Worm (Caenorhabditis elegans) whole organism, L1 larva: ENCODE measurements around the gene Y62H9A.16.

Experiments
- C16A3.4 ChIP-seq: fragments of 150-350 bp; optimal IDR thresholded peaks from 2 replicates; lab custom pipeline; 2014; ENCODE audit warnings: missing biosample characterization, missing genetic modification characterization
- C34B4.2 ChIP-seq: sonication (generic microtip); optimal IDR thresholded peaks from 2 replicates; lab custom pipeline; 2017; ENCODE audit warnings: mild to moderate bottlenecking, missing genetic modification characterization, missing compliant biosample characterization
- F16B12.6 ChIP-seq: fragments of 150-350 bp; optimal IDR thresholded peaks from 2 replicates; lab custom pipeline; 2014; ENCODE audit warnings: missing biosample characterization, missing genetic modification characterization
- Y116A8C.19 ChIP-seq: sonication (generic microtip); optimal IDR thresholded peaks from 2 replicates; lab custom pipeline; 2016; ENCODE audit warnings: missing compliant biosample characterization, missing genetic modification characterization, borderline replicate concordance
- aha-1 ChIP-seq: fragments of 150-350 bp; optimal IDR thresholded peaks from 2 replicates; lab custom pipeline; 2014; ENCODE audit warnings: missing biosample characterization, missing genetic modification characterization
- aly-2 ChIP-seq: fragments of 150-350 bp; optimal IDR thresholded peaks from 2 replicates; lab custom pipeline; 2014; ENCODE audit warnings: missing biosample characterization, missing genetic modification characterization
- ceh-63 ChIP-seq: fragments of 200-800 bp; sonication (Bioruptor generic); optimal IDR thresholded peaks from 2 replicates; lab custom pipeline; 2018; ENCODE audit warnings: mild to moderate bottlenecking, missing genetic modification characterization, missing compliant biosample characterization
- ceh-8 ChIP-seq: fragments of 200-800 bp; sonication (Bioruptor generic); optimal IDR thresholded peaks from 2 replicates; lab custom pipeline; 2018; ENCODE audit warnings: mild to moderate bottlenecking, missing genetic modification characterization, moderate library complexity, missing compliant biosample characterization
- ceh-82 ChIP-seq, 3 experiments: fragments of 150-350 bp in 1 of 3; sonication (generic microtip) in 2 of 3; optimal IDR thresholded peaks; 2 replicates each; lab custom pipeline; 2014 to 2017; ENCODE audit warnings: missing biosample characterization in 3 of 3, missing genetic modification characterization in 3 of 3
- ceh-88 ChIP-seq: fragments of 200-800 bp; sonication (Bioruptor generic); IDR thresholded peaks from 2 replicates; pipeline ENCODE4 v1.3.6; 2022; ENCODE audit warnings: missing genetic modification characterization, missing compliant biosample characterization
- ces-1 ChIP-seq: fragments of 150-350 bp; optimal IDR thresholded peaks from 2 replicates; lab custom pipeline; 2014; ENCODE audit warnings: missing biosample characterization, missing genetic modification reagents, missing genetic modification characterization
- dpl-1 ChIP-seq, 3 experiments: fragments of 150-350 bp in 2 of 3; sonication (generic microtip) in 1 of 3; optimal IDR thresholded peaks; 2 replicates each; lab custom pipeline; 2014 to 2017; ENCODE audit warnings: missing biosample characterization in 3 of 3, missing genetic modification characterization in 3 of 3, missing genetic modification reagents in 3 of 3
- dsc-1 ChIP-seq: sonication (generic microtip); optimal IDR thresholded peaks from 2 replicates; lab custom pipeline; 2016; ENCODE audit warnings: mild to moderate bottlenecking, missing genetic modification characterization, missing compliant biosample characterization
- egl-13 ChIP-seq: sonication (generic microtip); optimal IDR thresholded peaks from 2 replicates; lab custom pipeline; 2016; ENCODE audit warnings: missing genotype, missing genetic modification reagents, missing genetic modification characterization, missing compliant biosample characterization
- egl-27 ChIP-seq, 2 experiments: fragments of 150-350 bp in 1 of 2; sonication (generic microtip); optimal IDR thresholded peaks; 3 replicates each; lab custom pipeline; 2017 to 2018; ENCODE audit warnings: missing biosample characterization in 2 of 2, missing genetic modification characterization in 2 of 2, missing genetic modification reagents in 2 of 2
- elt-3 ChIP-seq, 6 experiments: fragments of 150-350 bp in 1 of 6; sonication (generic microtip); optimal IDR thresholded peaks; 2 replicates each; lab custom pipeline; 2017 to 2018; ENCODE audit warnings: missing biosample characterization in 6 of 6, missing genetic modification characterization in 6 of 6, inconsistent platforms in 1 of 6
- fkh-8 ChIP-seq: sonication (generic microtip); optimal IDR thresholded peaks from 2 replicates; lab custom pipeline; 2016; ENCODE audit warnings: mild to moderate bottlenecking, missing genetic modification characterization, missing compliant biosample characterization
- fos-1 ChIP-seq: fragments of 150-350 bp; optimal IDR thresholded peaks from 2 replicates; lab custom pipeline; 2014; ENCODE audit warnings: missing biosample characterization, missing genetic modification characterization
- grh-1 ChIP-seq: fragments of 200-800 bp; sonication (Bioruptor generic); IDR thresholded peaks from 2 replicates; pipeline ENCODE4 v1.3.6; 2022; ENCODE audit warnings: missing genetic modification reagents, missing genetic modification characterization, missing compliant biosample characterization
- hlh-17 ChIP-seq: fragments of 200-800 bp; sonication (Bioruptor generic); optimal IDR thresholded peaks from 2 replicates; lab custom pipeline; 2018; ENCODE audit warnings: missing genetic modification characterization, mild to moderate bottlenecking, missing compliant biosample characterization, moderate library complexity, borderline replicate concordance
- hpl-2 ChIP-seq: fragments of 150-350 bp; optimal IDR thresholded peaks from 2 replicates; lab custom pipeline; 2014; ENCODE audit warnings: missing biosample characterization, missing genetic modification reagents, missing genetic modification characterization
- lin-14 ChIP-seq: fragments of 200-800 bp; sonication (Bioruptor generic); optimal IDR thresholded peaks from 2 replicates; lab custom pipeline; 2018; ENCODE audit warnings: mild to moderate bottlenecking, missing genetic modification characterization, moderate library complexity, missing compliant biosample characterization
- lin-15B ChIP-seq: fragments of 150-350 bp; sonication (generic microtip); optimal IDR thresholded peaks from 3 replicates; lab custom pipeline; 2014; ENCODE audit warnings: missing biosample characterization, missing genetic modification characterization
- lin-35 ChIP-seq, 2 experiments: fragments of 150-350 bp; optimal IDR thresholded peaks; 2 replicates each; lab custom pipeline; 2014; ENCODE audit warnings: missing biosample characterization in 2 of 2, missing genetic modification characterization in 2 of 2, missing genetic modification reagents in 2 of 2
- lir-3 ChIP-seq: sonication (generic microtip); optimal IDR thresholded peaks from 2 replicates; lab custom pipeline; 2016; ENCODE audit warnings: mild to moderate bottlenecking, missing genetic modification characterization, moderate library complexity, missing compliant biosample characterization; ENCODE audit not compliant: poor library complexity
- mab-9 ChIP-seq: fragments of 200-800 bp; sonication (Bioruptor generic); IDR thresholded peaks from 2 replicates; pipeline ENCODE4 v1.3.6; 2022; ENCODE audit warnings: missing genetic modification reagents, missing genetic modification characterization, missing compliant biosample characterization
- mef-2 ChIP-seq: fragments of 150-350 bp; optimal IDR thresholded peaks from 2 replicates; lab custom pipeline; 2014; ENCODE audit warnings: missing biosample characterization, missing genetic modification characterization
- mep-1 ChIP-seq: fragments of 150-350 bp; optimal IDR thresholded peaks from 2 replicates; lab custom pipeline; 2014; ENCODE audit warnings: missing biosample characterization, missing genetic modification characterization
- nhr-11 ChIP-seq: fragments of 150-350 bp; optimal IDR thresholded peaks from 2 replicates; lab custom pipeline; 2014; ENCODE audit warnings: missing biosample characterization, missing genetic modification characterization
- nhr-12 ChIP-seq: sonication (generic microtip); optimal IDR thresholded peaks from 2 replicates; lab custom pipeline; 2017; ENCODE audit warnings: missing biosample characterization, missing genetic modification characterization
- nhr-237 ChIP-seq: fragments of 150-350 bp; optimal IDR thresholded peaks from 2 replicates; lab custom pipeline; 2014; ENCODE audit warnings: missing biosample characterization, missing genetic modification characterization
- nhr-28 ChIP-seq: fragments of 150-350 bp; optimal IDR thresholded peaks from 2 replicates; lab custom pipeline; 2014; ENCODE audit warnings: missing biosample characterization, missing genetic modification characterization
- nhr-47 ChIP-seq: sonication (generic microtip); optimal IDR thresholded peaks from 2 replicates; lab custom pipeline; 2016; ENCODE audit warnings: mild to moderate bottlenecking, missing genetic modification characterization, moderate library complexity, missing compliant biosample characterization
- nhr-77 ChIP-seq: fragments of 150-350 bp; optimal IDR thresholded peaks from 2 replicates; lab custom pipeline; 2014; ENCODE audit warnings: missing biosample characterization, missing genetic modification characterization
- nhr-84 ChIP-seq: sonication (generic microtip); optimal IDR thresholded peaks from 2 replicates; lab custom pipeline; 2017; ENCODE audit warnings: missing biosample characterization, missing genetic modification characterization
- nhr-85 ChIP-seq: sonication (generic microtip); peaks from one replicate; lab custom pipeline; 2016; ENCODE audit warnings: missing genetic modification characterization, inconsistent platforms, missing compliant biosample characterization
- pag-3 ChIP-seq: sonication (generic microtip); optimal IDR thresholded peaks from 2 replicates; lab custom pipeline; 2017; ENCODE audit warnings: missing genetic modification characterization, mild to moderate bottlenecking, missing compliant biosample characterization, antibody characterized with exemption, borderline replicate concordance; ENCODE audit not compliant: insufficient read depth
- pax-3 ChIP-seq: fragments of 200-800 bp; sonication (Bioruptor generic); optimal IDR thresholded peaks from 2 replicates; lab custom pipeline; 2018; ENCODE audit warnings: mild to moderate bottlenecking, missing genetic modification characterization, moderate library complexity, missing compliant biosample characterization
- rnt-1 ChIP-seq: sonication (generic microtip); optimal IDR thresholded peaks from 2 replicates; lab custom pipeline; 2016; ENCODE audit warnings: mild to moderate bottlenecking, missing genetic modification characterization, moderate library complexity, missing compliant biosample characterization
- skn-1 ChIP-seq: fragments of 150-350 bp; optimal IDR thresholded peaks from 2 replicates; lab custom pipeline; 2014; ENCODE audit warnings: missing biosample characterization, missing genetic modification characterization
- snpc-4 ChIP-seq: fragments of 150-350 bp; optimal IDR thresholded peaks from 2 replicates; lab custom pipeline; 2014; ENCODE audit warnings: missing biosample characterization, missing genetic modification characterization
- snu-23 ChIP-seq: sonication (generic microtip); optimal IDR thresholded peaks from 2 replicates; lab custom pipeline; 2016; ENCODE audit warnings: missing genetic modification characterization, missing compliant biosample characterization
- sptf-1 ChIP-seq: fragments of 150-350 bp; optimal IDR thresholded peaks from 2 replicates; lab custom pipeline; 2014; ENCODE audit warnings: missing biosample characterization, missing genetic modification characterization
- sup-37 ChIP-seq: fragments of 200-800 bp; sonication (Bioruptor generic); optimal IDR thresholded peaks from 2 replicates; lab custom pipeline; 2018; ENCODE audit warnings: mild to moderate bottlenecking, missing genetic modification characterization, missing compliant biosample characterization
- swsn-7 ChIP-seq: sonication (generic microtip); optimal IDR thresholded peaks from 2 replicates; lab custom pipeline; 2016; ENCODE audit warnings: missing genetic modification characterization, missing compliant biosample characterization
- tbx-2 ChIP-seq: sonication (generic microtip); optimal IDR thresholded peaks from 2 replicates; lab custom pipeline; 2016; ENCODE audit warnings: missing genetic modification characterization, missing compliant biosample characterization
- tlp-1 ChIP-seq: fragments of 150-350 bp; optimal IDR thresholded peaks from 2 replicates; lab custom pipeline; 2014; ENCODE audit warnings: missing biosample characterization, missing genetic modification characterization
- unc-62 ChIP-seq: fragments of 150-350 bp; optimal IDR thresholded peaks from 2 replicates; lab custom pipeline; 2014; ENCODE audit warnings: missing biosample characterization, missing genetic modification reagents, missing genetic modification characterization
- unc-86 ChIP-seq: sonication (generic microtip); optimal IDR thresholded peaks from 2 replicates; lab custom pipeline; 2016; ENCODE audit warnings: missing genetic modification characterization, missing compliant biosample characterization
- unc-98 ChIP-seq: fragments of 200-800 bp; sonication (Bioruptor generic); IDR thresholded peaks from 2 replicates; pipeline ENCODE4 v1.3.6; 2022; ENCODE audit warnings: missing genetic modification characterization, missing compliant biosample characterization
- zag-1 ChIP-seq: fragments of 150-350 bp; optimal IDR thresholded peaks from 2 replicates; lab custom pipeline; 2014; ENCODE audit warnings: missing biosample characterization, missing genetic modification characterization
- ztf-4 ChIP-seq: fragments of 150-350 bp; optimal IDR thresholded peaks from 2 replicates; lab custom pipeline; 2014; ENCODE audit warnings: missing biosample characterization, missing genetic modification characterization

Y62H9A.16 gene

DNA sequence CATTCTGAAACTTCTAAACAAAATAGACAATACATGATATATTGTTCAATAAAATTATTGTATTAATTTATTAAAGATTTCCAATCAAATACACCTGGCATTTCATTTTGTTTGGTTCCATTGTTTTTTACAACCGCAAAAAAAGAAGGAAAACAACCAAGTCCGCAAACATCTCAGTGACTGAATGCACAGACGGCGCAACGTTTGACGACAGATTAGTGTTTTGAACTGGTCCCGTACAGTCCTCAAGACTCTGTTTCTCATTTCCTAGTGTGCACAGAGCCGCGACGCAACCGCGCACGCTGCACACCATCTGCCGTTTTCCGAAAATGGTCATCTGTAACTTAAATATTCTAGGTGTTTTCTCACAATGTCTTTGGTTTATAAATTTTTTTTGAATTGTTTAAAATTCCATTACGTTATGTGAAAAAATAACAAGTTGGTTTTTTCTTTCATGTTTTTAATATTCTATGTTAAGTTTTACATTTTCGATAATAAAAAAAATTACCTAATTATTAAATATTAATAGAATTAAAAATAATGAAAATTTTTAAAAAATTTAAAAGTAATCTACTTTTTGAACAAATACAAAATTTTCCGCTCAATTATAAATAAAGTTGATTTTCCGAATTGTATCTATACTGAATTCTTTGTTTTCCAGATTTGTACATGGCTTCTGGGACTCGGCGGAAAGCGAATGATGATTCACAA lies 30.2 kb downstream of the Y62H9A.16 start, which contains the start of gene lsd-1:
TSS of gene lsd-1 (plus strand) at position 661 of the 711 bp plus-strand sequence.
- no peak for TF ChIP-seq pag-3 (tag; lab: Kevin White, UChicago)
- no peak for TF ChIP-seq nhr-12 (tag; lab: Kevin White, UChicago)
- TF ChIP-seq nhr-11: no peak
- no peak for TF ChIP-seq unc-86 (tag; lab: Kevin White, UChicago)
- no peak for TF ChIP-seq mef-2 (tag; lab: Kevin White, UChicago)
- peak in 2 of 3 experiments; percentile 28 to 32 for TF ChIP-seq dpl-1 (GFP tag; optimal IDR thresholded peaks at IDR 0.05; lab: Kevin White, UChicago)
- no peak for TF ChIP-seq aha-1 (tag; lab: Kevin White, UChicago)
- TF ChIP-seq lin-14 (GFP tag; lab: Kevin White, UChicago): no peak
- no peak for TF ChIP-seq ceh-88 (GFP tag; lab: Robert Waterston, UW)
- peak; percentile 21 for TF ChIP-seq tbx-2
- peak; percentile 28 for TF ChIP-seq C16A3.4 (tag; lab: Kevin White, UChicago)
- TF ChIP-seq pax-3 (tag; lab: Kevin White, UChicago): no peak
- TF ChIP-seq grh-1 (GFP tag; lab: Robert Waterston, UW): no peak
- TF ChIP-seq snpc-4 (tag; lab: Kevin White, UChicago): no peak
- TF ChIP-seq nhr-28 (tag; lab: Kevin White, UChicago): no peak
- peak; percentile 29 to 56 for TF ChIP-seq lin-35 (GFP tag; optimal IDR thresholded peaks at IDR 0.05; lab: Kevin White, UChicago)
- no peak for TF ChIP-seq elt-3 (tag; optimal IDR thresholded peaks at IDR 0.05; lab: Kevin White, UChicago)
- no peak for TF ChIP-seq C34B4.2 (tag; lab: Kevin White, UChicago)
- peak; percentile 28 for TF ChIP-seq swsn-7 (tag; lab: Kevin White, UChicago)
- TF ChIP-seq unc-62 (GFP tag; lab: Kevin White, UChicago): no peak
- TF ChIP-seq nhr-237 (tag; lab: Kevin White, UChicago): no peak
- TF ChIP-seq dsc-1 (tag; lab: Kevin White, UChicago): peak; percentile 16
- no peak for TF ChIP-seq nhr-77 (tag; lab: Kevin White, UChicago)
- TF ChIP-seq aly-2 (tag; lab: Kevin White, UChicago): no peak
- peak; percentile 60 for TF ChIP-seq rnt-1 (tag; lab: Kevin White, UChicago)
- TF ChIP-seq nhr-85 (tag; lab: Kevin White, UChicago): peak; percentile 68
- no peak for TF ChIP-seq lin-15B (tag; lab: Kevin White, UChicago)
- TF ChIP-seq nhr-84 (tag; lab: Kevin White, UChicago): no peak
- TF ChIP-seq skn-1 (tag; lab: Kevin White, UChicago): no peak
- no peak for TF ChIP-seq ceh-8 (GFP tag; lab: Kevin White, UChicago)
- TF ChIP-seq egl-27 (tag; optimal IDR thresholded peaks at IDR 0.05; lab: Kevin White, UChicago): no peak
- TF ChIP-seq hlh-17 (GFP tag; lab: Kevin White, UChicago): no peak
- no peak for TF ChIP-seq hpl-2
- TF ChIP-seq mep-1 (tag; lab: Kevin White, UChicago): no peak
- TF ChIP-seq sptf-1 (tag; lab: Kevin White, UChicago): no peak
- no peak for TF ChIP-seq snu-23
- no peak for TF ChIP-seq mab-9 (GFP tag; lab: Robert Waterston, UW)
- TF ChIP-seq ceh-63 (GFP tag; lab: Kevin White, UChicago): no peak
- no peak for TF ChIP-seq ces-1
- TF ChIP-seq fkh-8: no peak
- TF ChIP-seq sup-37 (GFP tag; lab: Kevin White, UChicago): no peak
- TF ChIP-seq unc-98: no peak
- no peak for TF ChIP-seq zag-1
- TF ChIP-seq tlp-1 (tag; lab: Kevin White, UChicago): no peak
- TF ChIP-seq ceh-82 (tag; optimal IDR thresholded peaks at IDR 0.05; lab: Kevin White, UChicago): peak in 1 of 3 experiments; percentile 5
- TF ChIP-seq egl-13: peak; percentile 9
- no peak for TF ChIP-seq ztf-4 (tag; lab: Kevin White, UChicago)
- TF ChIP-seq nhr-47 (tag; lab: Kevin White, UChicago): peak; percentile 45
- TF ChIP-seq lir-3 (tag; lab: Kevin White, UChicago): no peak
- TF ChIP-seq fos-1 (tag; lab: Kevin White, UChicago): no peak
- no peak for TF ChIP-seq Y116A8C.19 (tag; lab: Kevin White, UChicago)
- TF ChIP-seq F16B12.6 (tag; lab: Kevin White, UChicago): peak; percentile 92
